Fruit fly (Drosophila melanogaster): ENCODE data around the gene TpnC25D.

dm6 chr2L:5251150-5251549, 34.6 kb downstream of the TpnC25D start:
- no peak for TF ChIP-seq CG8301 (tag; optimal IDR thresholded peaks at IDR 0.05)
- TF ChIP-seq CG13204 (GFP tag; optimal IDR thresholded peaks at IDR 0.05) = no peak
- no peak for TF ChIP-seq CG10348 (GFP tag; IDR thresholded peaks at IDR 0.05)
- no peak for TF ChIP-seq EcR (GFP tag; optimal IDR thresholded peaks at IDR 0.05)
- TF ChIP-seq Pif1A (GFP tag; optimal IDR thresholded peaks at IDR 0.05) = no peak
